Worm (Caenorhabditis elegans) whole organism, L3 larva: ENCODE measurements around the gene ldh-1.

Experiments used
- nhr-237 ChIP-seq: fragments of 150-350 bp; optimal IDR thresholded peaks from 2 replicates; lab custom pipeline; 2014; ENCODE audit warnings: missing biosample characterization, missing genetic modification characterization
- nhr-76 ChIP-seq: fragments of 150-350 bp; sonication (generic microtip); optimal IDR thresholded peaks from 5 replicates; lab custom pipeline; 2014; ENCODE audit warnings: missing biosample characterization, missing genetic modification characterization

- no peak for TF ChIP-seq nhr-237 (tag; lab: Kevin White, UChicago)
- TF ChIP-seq nhr-76 (tag; lab: Kevin White, UChicago), result peak; percentile 42
Measured at ce11 chrII:11705787-11706186, 18.2 kb upstream of the ldh-1 start, which contains the start of gene VF13D12L.3.
